Worm (Caenorhabditis elegans): ENCODE results near the gene C35D10.12.

Gene C35D10.12

ce11 chrIII:4881955-4882354 is 7.4 kb upstream of the C35D10.12 start:
- no peak for TF ChIP-seq sox-4 (tag; optimal IDR thresholded peaks at IDR 0.05)
- no peak for TF ChIP-seq hlh-6 (tag; optimal IDR thresholded peaks at IDR 0.05)
- no peak for TF ChIP-seq hlh-15 (tag; optimal IDR thresholded peaks at IDR 0.05)
- no peak for TF ChIP-seq dve-1 (tag; optimal IDR thresholded peaks at IDR 0.05)
- TF ChIP-seq elt-2 (tag; optimal IDR thresholded peaks at IDR 0.05), result no peak
- TF ChIP-seq pax-1 (tag; optimal IDR thresholded peaks at IDR 0.05), result no peak

ce11 chrIII:4879445-4879844 is 4.9 kb upstream of the C35D10.12 start, which contains the start of gene C35D10.1:
TSS of gene C35D10.1 (plus strand) at chrIII:4879745.
- TF ChIP-seq K02D7.2 (tag; optimal IDR thresholded peaks at IDR 0.05) (no peak), rnt-1 (tag; optimal IDR thresholded peaks at IDR 0.05) (no peak), npax-4 (tag; optimal IDR thresholded peaks at IDR 0.05) (no peak), ceh-30 (tag; optimal IDR thresholded peaks at IDR 0.05) (no peak), fax-1 (tag; optimal IDR thresholded peaks at IDR 0.05) (no peak), hlh-15 (tag; optimal IDR thresholded peaks at IDR 0.05) (no peak)

ce11 chrIII:4878281-4878680 is 3.7 kb upstream of the C35D10.12 start, which contains the start of the genes tost-1 and arx-6:
TSS of gene tost-1 (minus strand) at chrIII:4878311.
TSS of gene arx-6 (plus strand) at chrIII:4878658.
- TF ChIP-seq elt-2 (tag; optimal IDR thresholded peaks at IDR 0.05) (peak; percentile 21), unc-42 (tag; optimal IDR thresholded peaks at IDR 0.05) (peak; percentile 22), gmeb-2 (tag; optimal IDR thresholded peaks at IDR 0.05) (no peak)

- TF ChIP-seq ceh-31 (tag; optimal IDR thresholded peaks at IDR 0.05) (peak; percentile 24), nfya-1 (tag; optimal IDR thresholded peaks at IDR 0.05) (no peak)
These were observed 1.1 kb upstream of the C35D10.12 start for ce11 chrIII:4875663-4876062.

ce11 chrIII:4873395-4873794 is 1.2 kb downstream of the C35D10.12 start:
- TF ChIP-seq hlh-8 (tag; optimal IDR thresholded peaks at IDR 0.05), result no peak
- TF ChIP-seq tbx-7 (tag; optimal IDR thresholded peaks at IDR 0.05), result no peak
- no peak for TF ChIP-seq ttx-3 (tag; optimal IDR thresholded peaks at IDR 0.05)
- TF ChIP-seq nhr-232 (tag; optimal IDR thresholded peaks at IDR 0.05), result no peak
- TF ChIP-seq rnt-1 (tag; optimal IDR thresholded peaks at IDR 0.05), result no peak
- no peak for TF ChIP-seq pha-2 (tag; optimal IDR thresholded peaks at IDR 0.05)
- TF ChIP-seq ceh-9 (tag; optimal IDR thresholded peaks at IDR 0.05), result no peak
- TF ChIP-seq pat-9 (tag; optimal IDR thresholded peaks at IDR 0.05), result no peak
- no peak for TF ChIP-seq K02D7.2 (tag; optimal IDR thresholded peaks at IDR 0.05)
- TF ChIP-seq elt-4 (tag; optimal IDR thresholded peaks at IDR 0.05), result no peak
- no peak for TF ChIP-seq ama-1 (optimal IDR thresholded peaks at IDR 0.05)
- TF ChIP-seq fax-1 (tag; optimal IDR thresholded peaks at IDR 0.05), result no peak
- TF ChIP-seq nfya-1 (tag; optimal IDR thresholded peaks at IDR 0.05), result no peak
- no peak for TF ChIP-seq ceh-14 (tag; optimal IDR thresholded peaks at IDR 0.05)
- no peak for TF ChIP-seq unc-42 (tag; optimal IDR thresholded peaks at IDR 0.05)
- no peak for TF ChIP-seq odd-2 (tag; optimal IDR thresholded peaks at IDR 0.05)
- TF ChIP-seq pha-4 (tag; optimal IDR thresholded peaks at IDR 0.05), result no peak

- TF ChIP-seq unc-42 (tag; optimal IDR thresholded peaks at IDR 0.05) (no peak), dve-1 (tag; optimal IDR thresholded peaks at IDR 0.05) (no peak)
These were observed 4.1 kb downstream of the C35D10.12 start, which contains the start of gene gipc-1 for ce11 chrIII:4870478-4870877. TSS of gene gipc-1 (plus strand) at chrIII:4870778.

- TF ChIP-seq lim-6 (tag; optimal IDR thresholded peaks at IDR 0.05), result no peak
These were observed 5.9 kb downstream of the C35D10.12 start, which contains the start of the genes msd-4 and C35D10.3 for ce11 chrIII:4868643-4869042. TSS of gene msd-4 (minus strand) at chrIII:4868743. TSS of gene C35D10.3 (plus strand) at chrIII:4868921.

- TF ChIP-seq dmd-4 (tag; optimal IDR thresholded peaks at IDR 0.05; ENCODE audit: borderline replicate concordance), result no peak
- TF ChIP-seq nhr-11 (tag; optimal IDR thresholded peaks at IDR 0.05), result no peak
- no peak for TF ChIP-seq tbx-7 (tag; optimal IDR thresholded peaks at IDR 0.05)
- TF ChIP-seq nhr-232 (tag; optimal IDR thresholded peaks at IDR 0.05), result no peak
- TF ChIP-seq ceh-18 (tag; optimal IDR thresholded peaks at IDR 0.05), result no peak
These were observed 7.8 kb downstream of the C35D10.12 start, which contains the start of gene C35D10.17 for ce11 chrIII:4866762-4867161. TSS of gene C35D10.17 (plus strand) at chrIII:4867062.
